Worm (Caenorhabditis elegans): ENCODE measurements around the gene K09E9.1.

ce11 chrX:15600512-15601117 is 19.7 kb upstream of the K09E9.1 start, which contains the start of gene ent-2:
- TF ChIP-seq lin-13 (tag; optimal IDR thresholded peaks at IDR 0.05), result no peak
- TF ChIP-seq snpc-4 (tag; optimal IDR thresholded peaks at IDR 0.05), result no peak
- TF ChIP-seq elt-1 (tag; optimal IDR thresholded peaks at IDR 0.05; ENCODE audit: borderline replicate concordance, insufficient read depth), result no peak
- no peak for TF ChIP-seq mab-5 (tag; optimal IDR thresholded peaks at IDR 0.05)
- TF ChIP-seq pha-4 (tag; optimal IDR thresholded peaks at IDR 0.05), result no peak
- no peak for TF ChIP-seq unc-39 (tag; optimal IDR thresholded peaks at IDR 0.05)
- no peak for TF ChIP-seq ces-1 (GFP tag; optimal IDR thresholded peaks at IDR 0.05)
- TF ChIP-seq nhr-237 (tag; optimal IDR thresholded peaks at IDR 0.05), result no peak

Measured in whole organism, mixed stage, embryonic.